Worm (Caenorhabditis elegans) whole organism, late embryonic: ENCODE results near the gene mbl-1.

ENCODE experiments used
- Y22D7AL.16 ChIP-seq: sonication (generic microtip); optimal IDR thresholded peaks from 2 replicates; lab custom pipeline; 2016; ENCODE audit warnings: missing genetic modification characterization, missing compliant biosample characterization
- ama-1 ChIP-seq: fragments of 150-350 bp; optimal IDR thresholded peaks from 2 replicates; lab custom pipeline; 2014
- ceh-18 ChIP-seq: sonication (generic microtip); optimal IDR thresholded peaks from 2 replicates; lab custom pipeline; 2016; ENCODE audit warnings: missing genetic modification characterization, missing compliant biosample characterization
- ceh-9 ChIP-seq: sonication (generic microtip); optimal IDR thresholded peaks from 2 replicates; lab custom pipeline; 2016; ENCODE audit warnings: mild to moderate bottlenecking, missing genetic modification characterization, inconsistent platforms, missing compliant biosample characterization
- che-1 ChIP-seq: sonication (generic microtip); optimal IDR thresholded peaks from 2 replicates; lab custom pipeline; 2016; ENCODE audit warnings: mild to moderate bottlenecking, missing genetic modification characterization, missing compliant biosample characterization
- dmd-4 ChIP-seq: sonication (generic microtip); optimal IDR thresholded peaks from 2 replicates; lab custom pipeline; 2016; ENCODE audit warnings: borderline replicate concordance, missing genetic modification characterization, missing compliant biosample characterization
- ets-4 ChIP-seq: sonication (generic microtip); optimal IDR thresholded peaks from 2 replicates; lab custom pipeline; 2016; ENCODE audit warnings: missing genetic modification characterization, missing compliant biosample characterization
- fkh-10 ChIP-seq: fragments of 150-350 bp; optimal IDR thresholded peaks from 2 replicates; lab custom pipeline; 2014; ENCODE audit warnings: missing biosample characterization, missing genetic modification reagents, missing genetic modification characterization
- hlh-13 ChIP-seq: fragments of 200-800 bp; sonication (Bioruptor generic); optimal IDR thresholded peaks from 2 replicates; lab custom pipeline; 2018; ENCODE audit warnings: mild to moderate bottlenecking, missing genetic modification characterization, missing compliant biosample characterization
- odd-2 ChIP-seq: sonication (generic microtip); optimal IDR thresholded peaks from 2 replicates; lab custom pipeline; 2017; ENCODE audit warnings: antibody characterized with exemption, mild to moderate bottlenecking, missing genetic modification characterization, missing compliant biosample characterization

- TF ChIP-seq odd-2 (tag; lab: Kevin White, UChicago) (no peak), ceh-18 (no peak), ceh-9 (tag; lab: Kevin White, UChicago) (peak; percentile 63), hlh-13 (no peak), Y22D7AL.16 (tag; lab: Kevin White, UChicago) (no peak), che-1 (peak; percentile 75), fkh-10 (no peak), dmd-4 (tag; lab: Kevin White, UChicago) (no peak), ets-4 (no peak), ama-1 (peak; percentile 93)
Measured at ce11 chrX:16943934-16944914, 34.2 kb upstream of the mbl-1 start.
